Worm (Caenorhabditis elegans): ENCODE measurements around the gene srxa-11.

The srxa-11 gene

ce11 chrV:13963279-13963976 is 39.5 kb downstream of the srxa-11 start, which contains the start of gene sao-1:
Gene sao-1, plus strand, starts transcription at chrV:13963926.
- TF ChIP-seq ama-1 (optimal IDR thresholded peaks at IDR 0.05) (no peak), pes-1 (GFP tag; IDR thresholded peaks at IDR 0.05) (no peak), scrt-1 (GFP tag; IDR thresholded peaks at IDR 0.05) (no peak), flt-1 (GFP tag; IDR thresholded peaks at IDR 0.05) (no peak), sea-1 (GFP tag; conservative IDR thresholded peaks at IDR 0.05) (no peak), ceh-36 (tag; optimal IDR thresholded peaks at IDR 0.05) (no peak), hmbx-1 (tag; optimal IDR thresholded peaks at IDR 0.05) (no peak), aly-1 (tag; optimal IDR thresholded peaks at IDR 0.05) (no peak), F13C5.2 (tag; optimal IDR thresholded peaks at IDR 0.05) (no peak)

All from whole organism, early embryonic.